Fruit fly (Drosophila melanogaster): ENCODE results near the gene ATPsynE.

The ATPsynE gene

dm6 chr3R:14283754-14284421 is 42.9 kb upstream of the ATPsynE start (continued):
- TF ChIP-seq CG6854 (GFP tag; optimal IDR thresholded peaks at IDR 0.05), result peak; percentile 98
- TF ChIP-seq Fer2 (tag; optimal IDR thresholded peaks at IDR 0.05), result peak; percentile 94
- no peak for TF ChIP-seq hth (optimal IDR thresholded peaks at IDR 0.05)
- peak; percentile 74 for TF ChIP-seq ab (GFP tag; optimal IDR thresholded peaks at IDR 0.05)
- TF ChIP-seq CG8388 (GFP tag; optimal IDR thresholded peaks at IDR 0.05), result peak; percentile 98
- peak; percentile 98 for TF ChIP-seq CG2875 (GFP tag; optimal IDR thresholded peaks at IDR 0.05)
- no peak for TF ChIP-seq sna (GFP tag; IDR thresholded peaks at IDR 0.05; ENCODE audit: partially characterized antibody)
- TF ChIP-seq fd64A (GFP tag; optimal IDR thresholded peaks at IDR 0.05), result peak; percentile 90
- TF ChIP-seq CG12942 (GFP tag; optimal IDR thresholded peaks at IDR 0.05), result peak; percentile 98
- TF ChIP-seq CG10979 (tag; optimal IDR thresholded peaks at IDR 0.05), result peak; percentile 98
- TF ChIP-seq jigr1 (GFP tag; IDR thresholded peaks at IDR 0.05), result no peak
- peak; percentile 96 for TF ChIP-seq CG6765 (GFP tag; optimal IDR thresholded peaks at IDR 0.05)
- TF ChIP-seq CG9932 (GFP tag; IDR thresholded peaks at IDR 0.05), result no peak
- peak; percentile 99 for TF ChIP-seq Abd-B (GFP tag; optimal IDR thresholded peaks at IDR 0.05)
- peak; percentile 97 for TF ChIP-seq Usf (GFP tag; optimal IDR thresholded peaks at IDR 0.05)
- peak; percentile 92 for TF ChIP-seq CG9609 (GFP tag; optimal IDR thresholded peaks at IDR 0.05)
- TF ChIP-seq CG12659 (GFP tag; optimal IDR thresholded peaks at IDR 0.05), result peak; percentile 99
- TF ChIP-seq CG7556 (GFP tag; optimal IDR thresholded peaks at IDR 0.05), result peak; percentile 99
- peak; percentile 97 for TF ChIP-seq CG13123 (GFP tag; optimal IDR thresholded peaks at IDR 0.05)
- TF ChIP-seq CG33213 (GFP tag; optimal IDR thresholded peaks at IDR 0.05), result peak; percentile 90
- peak; percentile 99 for TF ChIP-seq CG17829 (tag; optimal IDR thresholded peaks at IDR 0.05)
- TF ChIP-seq slp2 (GFP tag; optimal IDR thresholded peaks at IDR 0.05), result peak; percentile 92
- no peak for TF ChIP-seq Dip2 (GFP tag; IDR thresholded peaks at IDR 0.05)
- TF ChIP-seq emc (GFP tag; optimal IDR thresholded peaks at IDR 0.05), result peak; percentile 89
- TF ChIP-seq CG8281 (tag; optimal IDR thresholded peaks at IDR 0.05), result peak; percentile 94
- TF ChIP-seq CG17359 (tag; optimal IDR thresholded peaks at IDR 0.05), result peak; percentile 99
- peak; percentile 97 for TF ChIP-seq CG4820 (GFP tag; optimal IDR thresholded peaks at IDR 0.05)
- no peak for TF ChIP-seq CG11456 (GFP tag; IDR thresholded peaks at IDR 0.05)
- peak; percentile 98 for TF ChIP-seq CG18619 (GFP tag; optimal IDR thresholded peaks at IDR 0.05)
- no peak for TF ChIP-seq pan (optimal IDR thresholded peaks at IDR 0.05)
- no peak for TF ChIP-seq pan (GFP tag; optimal IDR thresholded peaks at IDR 0.05 in 1 of 2, IDR thresholded peaks at IDR 0.05 in 1 of 2)
- peak; percentile 97 for TF ChIP-seq CG11723 (GFP tag; optimal IDR thresholded peaks at IDR 0.05)
- peak; percentile 91 for TF ChIP-seq pnt (GFP tag; optimal IDR thresholded peaks at IDR 0.05)
- TF ChIP-seq CG11093 (GFP tag; IDR thresholded peaks at IDR 0.05), result peak; percentile 98
- peak; percentile 95 for TF ChIP-seq vfl (GFP tag; optimal IDR thresholded peaks at IDR 0.05)
- TF ChIP-seq CG9727 (GFP tag; optimal IDR thresholded peaks at IDR 0.05), result peak; percentile 99
- TF ChIP-seq shn (GFP tag; optimal IDR thresholded peaks at IDR 0.05), result peak; percentile 87
- TF ChIP-seq CG3726 (GFP tag; IDR thresholded peaks at IDR 0.05), result no peak
- peak; percentile 27 for TF ChIP-seq Dp (GFP tag; optimal IDR thresholded peaks at IDR 0.05)
- no peak for TF ChIP-seq esg (GFP tag; conservative IDR thresholded peaks at IDR 0.05)
- TF ChIP-seq CG10654 (GFP tag; optimal IDR thresholded peaks at IDR 0.05), result peak; percentile 98
- peak; percentile 87 for TF ChIP-seq mirr (GFP tag; optimal IDR thresholded peaks at IDR 0.05)
- TF ChIP-seq bigmax (GFP tag; optimal IDR thresholded peaks at IDR 0.05), result peak; percentile 69
- no peak for TF ChIP-seq bbx (GFP tag; IDR thresholded peaks at IDR 0.05; ENCODE audit: partially characterized antibody)
- TF ChIP-seq nerfin-1 (tag; optimal IDR thresholded peaks at IDR 0.05), result peak; percentile 96
- peak; percentile 89 for TF ChIP-seq ac (GFP tag; optimal IDR thresholded peaks at IDR 0.05)
- peak; percentile 96 for TF ChIP-seq CG2202 (tag; optimal IDR thresholded peaks at IDR 0.05)
- TF ChIP-seq repo (GFP tag; optimal IDR thresholded peaks at IDR 0.05), result peak; percentile 83
- TF ChIP-seq crol (GFP tag; IDR thresholded peaks at IDR 0.05), result no peak
- TF ChIP-seq CG11247 (GFP tag; IDR thresholded peaks at IDR 0.05), result no peak
